Worm (Caenorhabditis elegans) whole organism, L2 larva: ENCODE results near the gene F46G11.6.

Source experiments
- aly-2 ChIP-seq: fragments of 150-350 bp; optimal IDR thresholded peaks from 2 replicates; lab custom pipeline; 2014; ENCODE audit warnings: missing biosample characterization, missing genetic modification characterization
- lin-11 ChIP-seq: fragments of 150-350 bp; sonication (generic microtip); optimal IDR thresholded peaks from 2 replicates; lab custom pipeline; 2014; ENCODE audit warnings: missing biosample characterization, missing genetic modification characterization, inconsistent platforms, mixed read lengths
- lin-39 ChIP-seq: fragments of 150-350 bp; optimal IDR thresholded peaks from 2 replicates; lab custom pipeline; 2014; ENCODE audit warnings: missing biosample characterization, missing genetic modification reagents, missing genetic modification characterization
- mdl-1 ChIP-seq, 2 experiments: fragments of 150-350 bp in 1 of 2; sonication (generic microtip) in 1 of 2; optimal IDR thresholded peaks; 2 replicates each; lab custom pipeline; 2017; ENCODE audit warnings: missing biosample characterization in 2 of 2, missing genetic modification characterization in 2 of 2
- nhr-12 ChIP-seq: fragments of 150-350 bp; optimal IDR thresholded peaks from 2 replicates; lab custom pipeline; 2014; ENCODE audit warnings: missing biosample characterization, missing genetic modification characterization
- nhr-23 ChIP-seq: fragments of 150-350 bp; optimal IDR thresholded peaks from 2 replicates; lab custom pipeline; 2014; ENCODE audit warnings: missing biosample characterization, missing genetic modification reagents, missing genetic modification characterization
- nhr-77 ChIP-seq: fragments of 150-350 bp; optimal IDR thresholded peaks from 2 replicates; lab custom pipeline; 2014; ENCODE audit warnings: missing biosample characterization, missing genetic modification characterization
- snpc-4 ChIP-seq: fragments of 150-350 bp; optimal IDR thresholded peaks from 2 replicates; lab custom pipeline; 2014; ENCODE audit warnings: missing biosample characterization, missing genetic modification characterization
- ztf-11 ChIP-seq: sonication (generic microtip); optimal IDR thresholded peaks from 2 replicates; lab custom pipeline; 2017; ENCODE audit warnings: missing biosample characterization, missing genetic modification characterization

ce11 chrX:5820880-5821279 lies 34.6 kb downstream of the F46G11.6 start:
- TF ChIP-seq lin-39 (tag; lab: Kevin White, UChicago) (no peak), snpc-4 (tag; lab: Kevin White, UChicago) (no peak), lin-11 (tag; lab: Kevin White, UChicago) (no peak), aly-2 (tag; lab: Kevin White, UChicago) (no peak), nhr-23 (tag; lab: Kevin White, UChicago) (no peak), nhr-12 (no peak), nhr-77 (tag; lab: Kevin White, UChicago) (no peak), ztf-11 (tag; lab: Kevin White, UChicago) (no peak), mdl-1 (tag; optimal IDR thresholded peaks at IDR 0.05; lab: Kevin White, UChicago) (peak in 1 of 2 experiments; percentile 23)
